Worm (Caenorhabditis elegans): ENCODE results near the gene Y49E10.29.

The Y49E10.29 gene

DNA sequence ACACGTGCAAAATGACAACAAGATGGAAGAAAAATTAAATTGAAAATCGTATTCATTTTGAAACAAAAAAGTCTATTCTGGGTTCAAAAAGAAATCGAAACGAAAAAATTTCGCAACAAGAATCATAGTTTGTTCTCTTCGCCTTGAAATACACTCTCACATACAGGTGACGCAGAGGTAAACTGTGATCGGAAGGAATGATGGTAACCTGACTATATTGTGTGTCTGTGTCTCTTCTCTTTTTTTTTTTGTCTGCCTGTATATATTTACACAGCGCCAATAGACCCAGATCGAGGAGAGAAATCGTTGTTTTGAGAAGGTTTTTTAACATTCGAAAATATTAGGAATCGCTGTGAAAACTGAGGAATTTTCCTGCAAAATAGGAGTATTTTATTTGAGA, 44.9 kb upstream of the Y49E10.29 start (continued):
- TF ChIP-seq efl-1 (GFP tag; optimal IDR thresholded peaks at IDR 0.05) (no peak), zim-3 (tag; optimal IDR thresholded peaks at IDR 0.05) (no peak)

DNA sequence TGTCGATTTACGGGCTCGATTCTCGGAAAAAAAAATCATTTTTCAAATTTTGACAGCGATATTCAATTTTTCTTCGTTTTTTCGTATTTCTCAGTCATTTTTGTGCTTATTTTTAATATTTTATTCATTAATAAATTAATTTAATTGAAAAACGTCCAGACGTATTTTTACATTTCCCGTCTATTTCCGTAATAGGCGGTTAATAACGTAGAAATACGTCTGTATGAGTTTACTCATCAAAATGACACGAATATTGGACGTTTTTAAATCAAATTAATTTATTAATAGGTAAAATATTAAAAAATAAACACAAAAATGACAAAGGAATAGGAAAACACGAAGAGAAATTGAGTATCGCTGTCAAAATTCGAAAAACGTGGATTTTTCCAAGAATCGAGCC, 44.3 kb upstream of the Y49E10.29 start:
- no peak for TF ChIP-seq madf-3 (GFP tag; IDR thresholded peaks at IDR 0.05)
- no peak for TF ChIP-seq dpff-1 (tag; optimal IDR thresholded peaks at IDR 0.05)
- TF ChIP-seq ama-1 (optimal IDR thresholded peaks at IDR 0.05), result no peak
- peak in 1 of 2 experiments; percentile 5 for TF ChIP-seq ama-1 (GFP tag; optimal IDR thresholded peaks at IDR 0.05)

DNA sequence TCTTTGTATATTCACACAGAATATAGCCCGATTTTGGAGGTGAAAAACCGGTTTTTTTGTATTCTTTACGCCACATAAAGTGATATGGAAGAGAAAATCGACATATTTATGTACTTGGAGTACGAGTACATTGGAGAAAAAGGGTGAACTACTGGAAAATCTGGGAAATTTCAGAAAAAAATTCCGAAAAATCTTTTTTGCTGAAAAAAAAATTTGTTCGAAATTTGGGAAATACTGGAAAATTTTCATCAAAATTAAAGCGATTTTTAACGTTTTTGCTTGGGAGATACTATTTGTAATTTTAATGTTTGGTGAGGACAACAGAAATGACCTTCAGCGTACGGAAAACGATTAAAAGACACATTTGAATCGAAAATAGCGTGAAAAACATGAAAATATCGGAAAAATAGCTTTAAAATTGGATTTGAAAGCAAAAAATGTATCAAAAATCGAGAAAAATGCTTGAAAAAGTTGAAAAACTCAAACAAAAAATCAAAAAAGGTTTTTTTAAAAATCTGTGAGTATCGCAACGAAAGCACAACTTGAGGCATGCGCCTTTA, 43.0 kb upstream of the Y49E10.29 start:
- TF ChIP-seq ama-1 (optimal IDR thresholded peaks at IDR 0.05) (no peak), ama-1 (GFP tag; optimal IDR thresholded peaks at IDR 0.05) (peak in 1 of 2 experiments; percentile 65), dpl-1 (GFP tag; optimal IDR thresholded peaks at IDR 0.05) (peak; percentile 14), B0261.1 (tag; optimal IDR thresholded peaks at IDR 0.05) (no peak), lin-54 (GFP tag; optimal IDR thresholded peaks at IDR 0.05) (no peak), him-1 (tag; optimal IDR thresholded peaks at IDR 0.05) (no peak), ekl-4 (GFP tag; IDR thresholded peaks at IDR 0.05) (no peak), lin-35 (GFP tag; optimal IDR thresholded peaks at IDR 0.05) (no peak)

DNA sequence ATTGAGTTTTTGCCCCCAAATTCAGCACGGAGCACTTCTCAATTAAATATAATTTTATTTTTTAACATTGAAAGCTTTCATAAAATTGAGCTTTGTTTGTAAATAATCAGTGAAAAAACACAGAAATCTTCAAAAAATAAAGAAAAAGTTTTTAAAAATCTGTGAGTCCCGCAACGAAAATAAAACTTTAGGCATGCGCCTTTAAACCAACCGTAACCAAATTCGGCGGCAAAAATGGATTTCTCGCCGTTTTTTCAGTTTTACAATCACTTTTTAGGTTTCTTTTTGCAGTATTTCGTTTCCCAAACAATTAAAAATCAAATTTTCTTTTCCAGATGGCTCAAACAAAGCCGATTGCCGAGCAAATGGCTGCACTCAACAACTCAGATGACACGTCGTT, 42.4 kb upstream of the Y49E10.29 start, which contains the start of gene pie-1:
Gene pie-1 (plus strand): TSS at position 336 of the 400 bp plus-strand sequence.
- TF ChIP-seq atf-7 (tag; optimal IDR thresholded peaks at IDR 0.05) (no peak), unc-62 (GFP tag; optimal IDR thresholded peaks at IDR 0.05) (no peak), B0261.1 (tag; optimal IDR thresholded peaks at IDR 0.05) (no peak), snpc-4 (GFP tag; optimal IDR thresholded peaks at IDR 0.05) (peak; percentile 75), snpc-4 (tag; optimal IDR thresholded peaks at IDR 0.05) (no peak), let-607 (tag; optimal IDR thresholded peaks at IDR 0.05) (no peak), nhr-179 (tag; optimal IDR thresholded peaks at IDR 0.05) (no peak), F22D6.2 (tag; optimal IDR thresholded peaks at IDR 0.05) (no peak), lsl-1 (GFP tag; optimal IDR thresholded peaks at IDR 0.05) (peak; percentile 95), mcd-1 (GFP tag; IDR thresholded peaks at IDR 0.05) (peak; percentile 44; the same call in 1 of the 2 replicates), efl-1 (GFP tag; optimal IDR thresholded peaks at IDR 0.05) (peak; percentile 100), Y53G8AR.9 (GFP tag; conservative IDR thresholded peaks at IDR 0.05) (no peak), tbp1 (GFP tag; optimal IDR thresholded peaks at IDR 0.05) (no peak), T26A5.8 (tag; optimal IDR thresholded peaks at IDR 0.05) (no peak), madf-8 (GFP tag; conservative IDR thresholded peaks at IDR 0.05) (peak; percentile 78), B0019.2 (GFP tag; conservative IDR thresholded peaks at IDR 0.05) (0 out of 2 replicates have a peak, but pooled peaks have one; percentile 7), nhr-90 (tag; optimal IDR thresholded peaks at IDR 0.05) (no peak), F49E8.2 (tag; optimal IDR thresholded peaks at IDR 0.05; ENCODE audit: insufficient read depth) (peak; percentile 59), egl-18 (GFP tag; IDR thresholded peaks at IDR 0.05) (no peak), rpc-1 (optimal IDR thresholded peaks at IDR 0.05) (no peak), rpc-1 (tag; optimal IDR thresholded peaks at IDR 0.05) (no peak), ceh-79 (tag; optimal IDR thresholded peaks at IDR 0.05) (no peak), B0035.1 (tag; optimal IDR thresholded peaks at IDR 0.05) (no peak), ztf-26 (tag; optimal IDR thresholded peaks at IDR 0.05) (no peak), tlf-1 (GFP tag; optimal IDR thresholded peaks at IDR 0.05) (peak; percentile 43), snpc-3.4 (tag; optimal IDR thresholded peaks at IDR 0.05) (peak; percentile 30), Y79H2A.3 (GFP tag; conservative IDR thresholded peaks at IDR 0.05) (no peak), ztf-3 (GFP tag; optimal IDR thresholded peaks at IDR 0.05) (no peak), tbx-9 (tag; optimal IDR thresholded peaks at IDR 0.05; ENCODE audit: borderline replicate concordance) (no peak), bed-1 (GFP tag; IDR thresholded peaks at IDR 0.05) (no peak), die-1 (tag; optimal IDR thresholded peaks at IDR 0.05) (no peak), mes-4 (tag; optimal IDR thresholded peaks at IDR 0.05) (no peak), ekl-4 (GFP tag; IDR thresholded peaks at IDR 0.05) (no peak), mel-28 (tag; optimal IDR thresholded peaks at IDR 0.05; ENCODE audit: borderline replicate concordance) (no peak), cebp-2 (GFP tag; IDR thresholded peaks at IDR 0.05) (no peak)
